Fruit fly (Drosophila melanogaster) whole organism, pupa: ENCODE measurements around the gene Elp6.

Experiments used
- CG10348 ChIP-seq: fragments of 200-800 bp; sonication (Bioruptor generic); IDR thresholded peaks from 2 replicates; pipeline ENCODE4 v1.3.6; 2022; ENCODE audit warnings: missing biosample characterization, missing genetic modification characterization
- CG12605 ChIP-seq: fragments of 200-800 bp; sonication (Bioruptor generic); IDR thresholded peaks from 2 replicates; pipeline ENCODE4 v1.3.6; 2022; ENCODE audit warnings: missing biosample characterization, missing genetic modification characterization
- CG13204 ChIP-seq: fragments of 200-800 bp; sonication (Bioruptor generic); optimal IDR thresholded peaks from 2 replicates; lab custom pipeline; 2018; ENCODE audit warnings: missing biosample characterization, mild to moderate bottlenecking, missing genetic modification characterization, moderate library complexity
- CG14655 ChIP-seq: fragments of 200-800 bp; sonication (Bioruptor generic); optimal IDR thresholded peaks from 3 replicates; lab custom pipeline; 2017; ENCODE audit warnings: mild to moderate bottlenecking, missing biosample characterization, missing genetic modification reagents, missing genetic modification characterization
- CG15710 ChIP-seq: fragments of 200-800 bp; sonication (Bioruptor generic); optimal IDR thresholded peaks from 2 replicates; lab custom pipeline; 2018; ENCODE audit warnings: missing biosample characterization, mild to moderate bottlenecking, missing genetic modification characterization, moderate library complexity
- CG17806 ChIP-seq: fragments of 200-800 bp; sonication (Bioruptor generic); optimal IDR thresholded peaks from 2 replicates; lab custom pipeline; 2018; ENCODE audit warnings: missing biosample characterization, mild to moderate bottlenecking, missing genetic modification characterization, moderate library complexity
- CG32121 ChIP-seq: fragments of 200-800 bp; sonication (Bioruptor generic); IDR thresholded peaks from 2 replicates; pipeline ENCODE4 v1.3.6; 2022; ENCODE audit warnings: missing biosample characterization, missing genetic modification characterization
- CG34367 ChIP-seq: fragments of 200-800 bp; sonication (Bioruptor generic); optimal IDR thresholded peaks from 2 replicates; lab custom pipeline; 2018; ENCODE audit warnings: missing biosample characterization, mild to moderate bottlenecking, missing genetic modification characterization
- CG4496 ChIP-seq: fragments of 200-800 bp; sonication (Bioruptor generic); IDR thresholded peaks from 3 replicates; pipeline ENCODE4 v1.3.6; 2022; ENCODE audit warnings: missing biosample characterization, missing genetic modification characterization
- CG8159 ChIP-seq: fragments of 200-800 bp; sonication (Bioruptor generic); optimal IDR thresholded peaks from 3 replicates; lab custom pipeline; 2018; ENCODE audit warnings: missing biosample characterization, mild to moderate bottlenecking, missing genetic modification characterization, moderate library complexity
- CG8301 ChIP-seq: fragments of 200-800 bp; sonication (Bioruptor generic); optimal IDR thresholded peaks from 2 replicates; lab custom pipeline; 2018; ENCODE audit warnings: missing biosample characterization, mild to moderate bottlenecking, missing genetic modification characterization
- CG9948 ChIP-seq: fragments of 200-800 bp; sonication (Bioruptor generic); optimal IDR thresholded peaks from 2 replicates; lab custom pipeline; 2018; ENCODE audit warnings: missing biosample characterization, mild to moderate bottlenecking, missing genetic modification characterization, moderate library complexity
- D1 ChIP-seq: fragments of 200-800 bp; sonication (Bioruptor generic); optimal IDR thresholded peaks from 2 replicates; lab custom pipeline; 2018; ENCODE audit warnings: missing biosample characterization, mild to moderate bottlenecking, missing genetic modification characterization, moderate library complexity
- EcR ChIP-seq: fragments of 200-800 bp; sonication (Bioruptor generic); optimal IDR thresholded peaks from 3 replicates; lab custom pipeline; 2019; ENCODE audit warnings: missing biosample characterization, missing genetic modification characterization, mild to moderate bottlenecking, moderate library complexity, missing genetic modification reagents
- Ets98B ChIP-seq: fragments of 200-800 bp; sonication (Bioruptor generic); IDR thresholded peaks from 2 replicates; pipeline ENCODE4 v1.3.6; 2022; ENCODE audit warnings: missing biosample characterization, missing genetic modification characterization
- Pif1A ChIP-seq: fragments of 200-800 bp; sonication (Bioruptor generic); optimal IDR thresholded peaks from 3 replicates; lab custom pipeline; 2016; ENCODE audit warnings: missing biosample characterization, missing genetic modification characterization
- Pif1B ChIP-seq: fragments of 200-800 bp; sonication (Bioruptor generic); optimal IDR thresholded peaks from 3 replicates; lab custom pipeline; 2016; ENCODE audit warnings: missing biosample characterization, missing genetic modification characterization
- Snoo ChIP-seq: fragments of 200-800 bp; sonication (Bioruptor generic); optimal IDR thresholded peaks from 3 replicates; lab custom pipeline; 2017; ENCODE audit warnings: missing biosample characterization, mild to moderate bottlenecking, missing genetic modification characterization, inconsistent platforms
- fd96Ca ChIP-seq: fragments of 200-800 bp; sonication (Bioruptor generic); IDR thresholded peaks from 3 replicates; pipeline ENCODE4 v1.3.6; 2022; ENCODE audit warnings: missing biosample characterization, missing genetic modification characterization
- gl ChIP-seq: fragments of 200-800 bp; sonication (Bioruptor generic); optimal IDR thresholded peaks from 2 replicates; lab custom pipeline; 2018; ENCODE audit warnings: missing biosample characterization, mild to moderate bottlenecking, missing genetic modification characterization
- rn ChIP-seq: fragments of 200-800 bp; sonication (Bioruptor generic); IDR thresholded peaks from 2 replicates; pipeline ENCODE4 v1.3.6; 2022; ENCODE audit warnings: missing biosample characterization, missing genetic modification characterization

The Elp6 gene

DNA sequence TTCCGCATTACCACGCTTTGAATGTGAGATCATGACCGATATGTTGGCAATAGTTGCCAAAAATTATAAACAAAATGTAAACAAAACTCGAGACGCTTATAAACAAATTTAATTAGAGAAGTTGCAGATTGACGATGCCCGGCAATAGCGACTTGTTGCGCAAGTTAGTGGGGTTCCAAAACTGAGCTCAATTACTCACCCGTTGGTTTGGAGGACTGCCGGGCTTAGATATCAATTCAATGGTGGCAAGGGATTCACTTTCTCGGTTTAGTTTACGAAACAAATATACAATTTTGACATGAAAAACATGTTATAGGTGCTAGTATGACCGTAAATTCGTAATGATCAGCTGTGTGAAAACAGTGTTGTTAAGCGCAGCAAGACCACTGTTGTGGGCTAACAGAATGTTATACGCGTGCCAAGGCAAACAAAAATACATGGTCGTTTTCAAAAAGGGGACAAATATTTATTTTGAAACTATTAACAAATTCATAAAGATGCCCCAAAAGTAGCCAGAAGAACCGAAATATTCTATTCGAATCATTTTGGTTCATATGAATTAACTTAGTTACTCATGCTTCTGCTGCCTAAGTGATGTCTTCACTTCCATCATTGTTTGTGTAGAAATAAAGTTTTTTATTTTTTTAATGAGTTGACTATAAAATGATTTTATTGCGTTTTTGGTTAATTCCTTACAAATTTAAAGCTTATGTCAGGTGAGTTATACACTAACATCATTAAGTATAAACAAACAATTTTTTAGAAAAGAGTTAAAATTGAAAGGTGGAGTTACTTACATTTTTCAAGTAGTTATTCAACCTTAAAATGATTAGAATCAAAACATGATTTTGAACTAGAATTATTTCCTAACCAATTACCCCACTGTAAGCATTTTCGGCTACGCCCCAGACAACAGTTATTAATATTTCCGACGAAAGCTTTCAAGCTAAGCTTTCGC is at the start of gene Elp6:
Elp6 (minus strand) TSS at position 350 of the 958 bp plus-strand sequence.
- peak; percentile 67 for TF ChIP-seq CG17806 (tag; lab: Kevin White, UChicago)
- TF ChIP-seq CG34367 (tag; lab: Kevin White, UChicago) = peak; percentile 58
- TF ChIP-seq CG12605 = no peak
- TF ChIP-seq Pif1B (GFP tag; lab: Kevin White, UChicago) = peak; percentile 60
- peak; percentile 86 for TF ChIP-seq CG8159 (tag; lab: Kevin White, UChicago)
- peak; percentile 80 for TF ChIP-seq CG15710 (tag; lab: Kevin White, UChicago)
- no peak for TF ChIP-seq EcR
- peak; percentile 70 for TF ChIP-seq CG4496 (GFP tag; lab: Robert Waterston, UW)
- peak; percentile 75 for TF ChIP-seq CG9948
- TF ChIP-seq Snoo (tag; lab: Kevin White, UChicago) = peak; percentile 84
- TF ChIP-seq CG13204 (GFP tag; lab: Kevin White, UChicago) = peak; percentile 30
- TF ChIP-seq CG8301 (tag; lab: Kevin White, UChicago) = peak; percentile 75
- TF ChIP-seq D1 (tag; lab: Kevin White, UChicago) = peak; percentile 49
- peak; percentile 77 for TF ChIP-seq Pif1A (GFP tag; lab: Kevin White, UChicago)
- peak; percentile 26; the same call in 1 of the 3 replicates for TF ChIP-seq fd96Ca (GFP tag; lab: Robert Waterston, UW)
- TF ChIP-seq Ets98B = peak; percentile 35; the same call in 1 of the 2 replicates
- peak; percentile 27 for TF ChIP-seq rn (GFP tag; lab: Robert Waterston, UW)
- TF ChIP-seq gl (tag; lab: Kevin White, UChicago) = no peak
- TF ChIP-seq CG10348 (GFP tag; lab: Robert Waterston, UW) = no peak
- TF ChIP-seq CG32121 (GFP tag; lab: Robert Waterston, UW) = peak; percentile 47; the same call in 1 of the 2 replicates
- TF ChIP-seq CG14655 = peak; percentile 84

DNA sequence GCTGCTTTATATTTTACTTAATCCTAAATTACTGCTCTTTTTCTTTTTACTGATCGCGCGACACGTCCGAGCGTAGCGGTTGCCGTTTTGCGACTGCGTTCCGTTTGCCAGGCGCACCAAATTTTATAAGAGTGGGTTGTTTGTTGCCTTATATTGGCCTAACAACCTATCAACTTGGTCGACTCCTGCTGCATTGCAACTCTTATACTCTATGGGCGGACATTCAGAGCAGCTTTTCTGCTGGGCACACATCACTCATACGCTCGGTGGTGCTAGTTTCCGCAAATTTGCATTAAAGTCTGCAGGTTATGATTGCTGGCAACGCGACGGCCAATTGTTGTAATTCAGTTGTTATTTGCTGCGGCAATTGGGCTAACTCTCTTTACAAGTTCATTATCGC is 48.5 kb upstream of the Elp6 start, which contains the start of gene yellow-e:
yellow-e (minus strand) TSS at position 101 of the 400 bp plus-strand sequence.
- TF ChIP-seq CG4496 (GFP tag; lab: Robert Waterston, UW) (0 out of 3 replicates have a peak, but pooled peaks have one; percentile 19), CG14655 (no peak)

DNA sequence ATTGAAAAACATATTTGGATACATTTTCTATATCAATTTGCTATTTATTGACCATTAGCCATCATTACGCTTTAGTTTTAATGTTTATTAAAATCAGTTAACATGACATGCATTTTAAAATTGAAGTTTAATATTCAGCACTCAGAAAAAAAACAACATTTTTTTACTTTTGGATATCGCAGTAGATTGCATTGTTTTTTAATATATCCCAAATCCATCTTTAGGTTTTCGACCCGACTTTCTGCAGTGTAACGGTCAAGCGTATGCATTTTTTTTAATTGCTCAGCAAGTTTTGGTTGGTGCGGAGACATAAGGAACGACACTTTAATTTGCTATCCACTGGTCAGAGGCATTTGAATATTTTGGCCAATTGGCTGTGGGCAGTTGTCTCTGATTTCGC is 46.0 kb upstream of the Elp6 start:
- no peak for TF ChIP-seq EcR
- TF ChIP-seq Ets98B = peak; percentile 32
- no peak for TF ChIP-seq CG13204 (GFP tag; lab: Kevin White, UChicago)
- TF ChIP-seq CG32121 (GFP tag; lab: Robert Waterston, UW) = peak; percentile 18; the same call in 1 of the 2 replicates
- TF ChIP-seq CG8301 (tag; lab: Kevin White, UChicago) = no peak
- TF ChIP-seq CG9948 = no peak
- no peak for TF ChIP-seq Pif1A (GFP tag; lab: Kevin White, UChicago)
- TF ChIP-seq gl (tag; lab: Kevin White, UChicago) = no peak
- TF ChIP-seq fd96Ca (GFP tag; lab: Robert Waterston, UW) = no peak
- TF ChIP-seq Snoo (tag; lab: Kevin White, UChicago) = no peak
- no peak for TF ChIP-seq CG34367 (tag; lab: Kevin White, UChicago)
- TF ChIP-seq CG8159 (tag; lab: Kevin White, UChicago) = no peak
- no peak for TF ChIP-seq Pif1B (GFP tag; lab: Kevin White, UChicago)

DNA sequence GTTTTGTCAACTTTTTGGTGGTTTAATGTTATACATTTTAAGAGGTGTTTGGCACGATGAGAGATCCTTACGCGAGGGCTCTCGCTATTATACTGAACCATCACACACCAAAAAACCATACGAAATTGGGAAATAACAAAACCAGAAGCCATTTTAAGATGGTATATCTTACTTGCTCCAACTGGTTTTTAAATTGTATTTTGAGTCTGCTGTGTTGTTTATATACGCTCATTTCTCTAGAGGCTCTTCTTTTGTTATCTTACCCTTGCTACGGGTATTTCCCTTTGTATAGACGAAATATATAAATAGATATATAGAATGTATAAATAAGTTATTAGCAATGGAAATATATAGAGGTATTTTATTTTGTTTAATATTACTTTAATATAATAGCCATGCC is 40.2 kb upstream of the Elp6 start, which contains the start of gene yellow-e2:
yellow-e2 (minus strand) TSS at position 101 of the 400 bp plus-strand sequence.
- TF ChIP-seq Pif1A (GFP tag; lab: Kevin White, UChicago) (no peak), CG15710 (tag; lab: Kevin White, UChicago) (no peak), CG17806 (tag; lab: Kevin White, UChicago) (no peak), CG8159 (tag; lab: Kevin White, UChicago) (peak; percentile 35)

DNA sequence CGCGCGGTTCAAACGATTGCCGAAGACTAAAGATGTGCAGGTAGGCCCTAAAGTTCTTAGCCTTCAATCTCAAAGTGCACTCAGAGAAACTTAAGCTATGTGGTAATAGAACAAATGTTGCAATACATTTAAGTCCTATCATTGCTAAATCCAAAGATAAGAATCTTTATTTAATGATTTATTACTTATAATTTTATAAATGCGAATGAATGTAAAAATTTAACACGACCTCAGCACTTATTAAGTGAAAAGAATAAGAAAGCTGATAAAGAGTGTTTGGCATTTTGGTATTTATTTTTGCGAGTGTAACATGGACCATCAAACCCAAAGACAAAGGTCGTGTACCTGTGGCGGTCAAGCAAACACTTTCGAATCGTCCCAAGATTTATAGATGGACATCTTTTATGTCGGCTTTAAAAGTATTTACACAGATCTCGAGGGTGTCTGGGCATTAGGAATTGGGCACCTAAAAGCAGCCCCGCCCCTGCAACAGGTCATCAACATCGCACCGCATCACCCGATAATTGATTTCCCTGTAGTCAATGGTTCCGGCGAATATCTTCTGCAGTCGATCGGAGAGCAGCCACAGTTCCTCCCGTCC is 38.2 kb upstream of the Elp6 start, which contains the start of gene yellow-e3:
yellow-e3 (minus strand) TSS at position 30 of the 601 bp plus-strand sequence.
- TF ChIP-seq CG32121 (GFP tag; lab: Robert Waterston, UW) (no peak), EcR (no peak), gl (tag; lab: Kevin White, UChicago) (no peak), CG9948 (no peak), CG8301 (tag; lab: Kevin White, UChicago) (no peak), Pif1B (GFP tag; lab: Kevin White, UChicago) (no peak), CG4496 (GFP tag; lab: Robert Waterston, UW) (no peak), Ets98B (no peak)

DNA sequence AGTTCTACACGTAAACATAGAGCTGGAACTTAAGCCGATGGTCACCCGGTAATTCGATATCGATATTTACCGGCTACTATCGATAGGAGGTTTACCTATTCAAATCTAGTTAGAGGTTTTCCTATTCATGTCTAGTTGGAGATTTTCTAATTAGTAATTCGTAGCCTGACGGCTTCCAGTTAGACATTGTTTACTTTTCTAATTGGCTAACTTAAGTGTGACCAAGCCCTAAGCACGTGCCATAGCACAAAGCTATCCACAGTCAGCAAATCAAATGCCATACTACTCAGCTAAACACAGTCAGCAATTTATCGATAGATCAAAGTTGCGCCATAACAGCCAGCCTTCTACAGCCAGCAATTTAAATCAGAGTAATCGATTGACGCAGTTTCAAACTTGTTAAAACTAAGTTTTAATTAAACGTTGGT is 36.3 kb upstream of the Elp6 start, which contains the start of gene Dpm3:
Dpm3 (minus strand) TSS at position 20 of the 428 bp plus-strand sequence.
- no peak for TF ChIP-seq CG32121 (GFP tag; lab: Robert Waterston, UW)
- no peak for TF ChIP-seq CG12605
- TF ChIP-seq D1 (tag; lab: Kevin White, UChicago) = no peak
- TF ChIP-seq CG34367 (tag; lab: Kevin White, UChicago) = no peak
- TF ChIP-seq fd96Ca (GFP tag; lab: Robert Waterston, UW) = no peak
- no peak for TF ChIP-seq CG8301 (tag; lab: Kevin White, UChicago)
